Worm (Caenorhabditis elegans): ENCODE data around the gene irld-34.

DNA sequence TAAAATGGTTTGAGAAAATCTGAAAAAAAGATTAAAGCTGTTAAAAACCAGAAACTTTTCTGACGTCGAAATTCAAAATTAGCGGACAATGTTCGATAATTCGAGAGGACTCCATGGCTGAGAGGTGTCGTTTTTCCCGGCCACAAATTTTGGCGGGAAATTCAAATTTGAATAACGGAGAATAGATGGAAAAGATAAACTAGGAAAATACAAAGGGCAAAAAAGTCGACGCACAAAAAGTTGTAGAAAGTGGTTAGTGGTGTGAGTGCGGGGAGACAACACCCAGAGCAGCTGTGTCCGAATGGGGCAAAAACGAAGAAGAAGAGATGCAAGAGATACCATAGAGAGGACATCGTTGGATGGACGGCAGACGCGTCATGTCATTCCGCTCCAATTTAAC, 36.2 kb downstream of the irld-34 start, which contains the start of gene cls-3:
- TF ChIP-seq elt-3 (tag; optimal IDR thresholded peaks at IDR 0.05) (no peak), eor-1 (tag; optimal IDR thresholded peaks at IDR 0.05) (no peak), ama-1 (optimal IDR thresholded peaks at IDR 0.05) (no peak), ceh-82 (tag; optimal IDR thresholded peaks at IDR 0.05) (no peak), ceh-16 (tag; optimal IDR thresholded peaks at IDR 0.05) (no peak), nhr-12 (tag; optimal IDR thresholded peaks at IDR 0.05) (no peak), nhr-11 (tag; optimal IDR thresholded peaks at IDR 0.05) (no peak), pqm-1 (tag; optimal IDR thresholded peaks at IDR 0.05) (no peak), ceh-9 (tag; optimal IDR thresholded peaks at IDR 0.05) (no peak), zag-1 (tag; optimal IDR thresholded peaks at IDR 0.05) (no peak)

All from whole organism, L3 larva.